Fruit fly (Drosophila melanogaster) whole organism: ENCODE data around the gene CG4887.

ENCODE experiments used
- CG8478 ChIP-seq: fragments of >200 bp; optimal IDR thresholded peaks from 2 replicates; lab custom pipeline; 2018; ENCODE audit warnings: inconsistent platforms
- Dll ChIP-seq: fragments of >200 bp; optimal IDR thresholded peaks from 2 replicates; lab custom pipeline; 2017
- EcR ChIP-seq, 2 experiments: fragments of >200 bp; optimal IDR thresholded peaks; 2 replicates each; lab custom pipeline; 2017; ENCODE audit warnings: missing biosample characterization in 2 of 2, missing genetic modification characterization in 2 of 2, missing genetic modification reagents in 2 of 2
- pan ChIP-seq: fragments of >200 bp; optimal IDR thresholded peaks from 2 replicates; lab custom pipeline; 2017
- psq ChIP-seq: fragments of >200 bp; optimal IDR thresholded peaks from 2 replicates; lab custom pipeline; 2017
- usp ChIP-seq: fragments of >200 bp; optimal IDR thresholded peaks from 2 replicates; lab custom pipeline; 2017; ENCODE audit warnings: missing biosample characterization, missing genetic modification characterization, mixed read lengths

The CG4887 gene

dm6 chr2L:1158519-1159319 is 14.1 kb upstream of the CG4887 start, which contains the start of gene Tango14:
Tango14 (plus strand) TSS chr2L:1158661.
- TF ChIP-seq psq (lab: Kevin White, UChicago) (no peak), pan (lab: Kevin White, UChicago) (no peak), usp (GFP tag; lab: Kevin White, UChicago) (no peak), EcR (GFP tag; optimal IDR thresholded peaks at IDR 0.05; lab: Kevin White, UChicago) (no peak), CG8478 (lab: Kevin White, UChicago) (no peak), Dll (lab: Kevin White, UChicago) (no peak)

DNA sequence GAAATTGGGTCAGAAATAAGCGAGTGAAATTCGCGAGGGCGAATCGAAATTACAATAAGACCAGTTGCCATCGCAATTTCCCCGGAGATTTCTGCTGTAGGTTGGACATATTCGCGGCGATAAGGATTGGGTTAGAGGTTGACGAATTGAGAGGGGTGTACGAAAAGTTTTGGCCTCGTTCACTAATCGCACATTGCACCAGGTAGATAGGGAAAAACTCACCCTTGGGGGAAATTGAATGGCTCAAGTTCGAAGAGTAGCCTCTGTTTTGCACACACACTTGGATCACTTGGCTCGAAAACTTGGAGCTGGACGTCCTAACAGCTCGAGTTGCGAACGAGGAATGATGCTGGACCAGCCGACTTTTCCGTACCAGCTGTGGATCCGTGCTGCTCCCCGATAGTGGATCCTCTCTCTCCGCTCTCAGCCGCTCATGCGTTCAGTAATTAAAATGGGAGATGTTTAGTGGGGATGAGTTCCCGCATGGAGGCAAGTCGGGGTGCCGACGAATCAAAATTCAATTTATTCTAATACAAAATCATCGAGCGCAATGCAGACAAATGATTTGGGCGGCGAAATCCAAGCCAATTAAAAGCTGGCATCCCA is 9.2 kb upstream of the CG4887 start, which contains the start of gene CG5080:
Gene CG5080 (minus strand): TSS at position 349 of the 606 bp plus-strand sequence.
- TF ChIP-seq EcR (GFP tag; optimal IDR thresholded peaks at IDR 0.05; lab: Kevin White, UChicago): no peak

dm6 chr2L:1164294-1164693 is 8.5 kb upstream of the CG4887 start, which contains the start of gene IntS14:
IntS14 (plus strand) TSS chr2L:1164443.
- TF ChIP-seq CG8478 (lab: Kevin White, UChicago) (no peak), Dll (lab: Kevin White, UChicago) (no peak), usp (GFP tag; lab: Kevin White, UChicago) (no peak), EcR (GFP tag; optimal IDR thresholded peaks at IDR 0.05; lab: Kevin White, UChicago) (no peak), psq (lab: Kevin White, UChicago) (no peak), pan (lab: Kevin White, UChicago) (no peak)

dm6 chr2L:1166326-1166725 is 6.5 kb upstream of the CG4887 start, which contains the start of gene CG14341:
CG14341 (plus strand) TSS chr2L:1166506.
- no peak for TF ChIP-seq usp (GFP tag; lab: Kevin White, UChicago)

DNA sequence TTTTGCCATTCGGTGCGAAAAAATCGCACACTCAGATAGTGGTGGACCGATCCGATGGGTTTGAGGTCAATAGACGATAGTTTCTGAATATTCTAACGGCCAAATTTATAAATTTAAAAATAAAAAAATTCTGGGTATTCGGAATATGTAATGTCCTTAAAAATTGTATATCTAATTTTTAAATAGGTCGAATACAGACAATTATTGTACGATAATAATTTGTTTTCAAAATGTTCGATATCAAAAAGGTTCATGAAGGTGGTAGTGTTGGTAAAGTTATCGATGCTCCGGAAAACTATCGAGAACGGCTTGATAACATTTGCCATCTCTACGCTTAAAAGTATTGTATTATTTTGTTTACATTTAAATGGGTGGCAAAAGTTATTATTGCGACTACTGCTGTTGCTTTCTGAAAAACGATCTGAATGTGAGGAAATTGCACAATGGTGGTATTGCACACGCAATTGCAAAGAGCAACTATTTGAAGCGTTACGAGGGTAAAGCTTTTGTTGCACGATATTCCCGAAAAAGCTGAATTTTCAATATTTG is 2.9 kb upstream of the CG4887 start, which contains the start of the genes CG31922 and Plap:
Gene CG31922 (plus strand): TSS at position 315 of the 549 bp plus-strand sequence.
Gene Plap (minus strand): TSS at position 499 of the 549 bp plus-strand sequence.
- TF ChIP-seq CG8478 (lab: Kevin White, UChicago) (no peak), Dll (lab: Kevin White, UChicago) (no peak), EcR (GFP tag; optimal IDR thresholded peaks at IDR 0.05; lab: Kevin White, UChicago) (no peak), psq (lab: Kevin White, UChicago) (no peak), usp (GFP tag; lab: Kevin White, UChicago) (no peak), pan (lab: Kevin White, UChicago) (no peak)

DNA sequence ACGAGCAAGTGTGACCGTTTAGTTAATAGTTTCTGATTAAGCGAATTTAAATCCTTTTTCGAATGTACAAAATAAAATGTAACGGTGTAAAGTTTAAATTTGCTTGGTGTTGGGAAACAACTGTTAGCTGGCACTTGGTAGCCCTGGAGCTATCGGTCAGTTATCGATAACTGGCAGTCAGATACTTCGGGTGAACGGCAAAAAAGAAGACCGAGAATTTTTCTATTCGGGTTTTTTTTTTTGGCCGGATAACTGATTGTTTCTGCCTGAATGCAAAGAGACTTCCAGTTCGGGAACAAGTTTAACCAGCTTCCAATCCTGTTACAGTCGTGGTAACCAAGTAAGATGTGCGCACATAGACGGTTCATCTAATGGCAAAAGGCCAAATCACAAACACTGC is 4.7 kb downstream of the CG4887 start, which contains the start of gene CG4896:
Gene CG4896 (plus strand): TSS at position 169 of the 400 bp plus-strand sequence.
- TF ChIP-seq Dll (lab: Kevin White, UChicago): no peak
- no peak for TF ChIP-seq CG8478 (lab: Kevin White, UChicago)
- no peak for TF ChIP-seq psq (lab: Kevin White, UChicago)
- TF ChIP-seq EcR (GFP tag; optimal IDR thresholded peaks at IDR 0.05; lab: Kevin White, UChicago): no peak
- TF ChIP-seq usp (GFP tag; lab: Kevin White, UChicago): no peak
- TF ChIP-seq pan (lab: Kevin White, UChicago): no peak

DNA sequence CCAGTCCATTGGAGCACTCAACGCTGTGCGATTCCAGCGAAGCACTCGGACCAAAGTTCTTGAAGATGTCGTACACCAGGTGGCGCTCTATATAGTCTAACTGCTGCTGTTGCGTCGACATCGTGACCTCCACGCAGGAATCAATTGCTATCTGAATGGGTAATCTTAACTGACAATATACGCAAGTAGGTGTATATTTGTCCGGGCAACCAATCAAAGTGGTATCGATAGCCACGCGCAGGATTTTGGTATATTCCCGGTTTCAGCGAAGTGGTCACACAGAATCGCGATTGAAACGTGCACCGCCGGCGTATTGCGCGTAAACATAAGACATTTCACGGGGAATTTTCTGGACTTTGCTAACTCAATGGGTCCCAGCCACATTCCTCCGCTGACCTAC is 11.0 kb downstream of the CG4887 start, which contains the start of the genes CG5126 and Tgt:
Gene CG5126 (minus strand): TSS at position 222 of the 400 bp plus-strand sequence.
Gene Tgt (plus strand): TSS at position 267 of the 400 bp plus-strand sequence.
- no peak for TF ChIP-seq CG8478 (lab: Kevin White, UChicago)
- TF ChIP-seq EcR (GFP tag; optimal IDR thresholded peaks at IDR 0.05; lab: Kevin White, UChicago): no peak
- TF ChIP-seq Dll (lab: Kevin White, UChicago): no peak
- TF ChIP-seq pan (lab: Kevin White, UChicago): no peak
- TF ChIP-seq usp (GFP tag; lab: Kevin White, UChicago): no peak
- no peak for TF ChIP-seq psq (lab: Kevin White, UChicago)

DNA sequence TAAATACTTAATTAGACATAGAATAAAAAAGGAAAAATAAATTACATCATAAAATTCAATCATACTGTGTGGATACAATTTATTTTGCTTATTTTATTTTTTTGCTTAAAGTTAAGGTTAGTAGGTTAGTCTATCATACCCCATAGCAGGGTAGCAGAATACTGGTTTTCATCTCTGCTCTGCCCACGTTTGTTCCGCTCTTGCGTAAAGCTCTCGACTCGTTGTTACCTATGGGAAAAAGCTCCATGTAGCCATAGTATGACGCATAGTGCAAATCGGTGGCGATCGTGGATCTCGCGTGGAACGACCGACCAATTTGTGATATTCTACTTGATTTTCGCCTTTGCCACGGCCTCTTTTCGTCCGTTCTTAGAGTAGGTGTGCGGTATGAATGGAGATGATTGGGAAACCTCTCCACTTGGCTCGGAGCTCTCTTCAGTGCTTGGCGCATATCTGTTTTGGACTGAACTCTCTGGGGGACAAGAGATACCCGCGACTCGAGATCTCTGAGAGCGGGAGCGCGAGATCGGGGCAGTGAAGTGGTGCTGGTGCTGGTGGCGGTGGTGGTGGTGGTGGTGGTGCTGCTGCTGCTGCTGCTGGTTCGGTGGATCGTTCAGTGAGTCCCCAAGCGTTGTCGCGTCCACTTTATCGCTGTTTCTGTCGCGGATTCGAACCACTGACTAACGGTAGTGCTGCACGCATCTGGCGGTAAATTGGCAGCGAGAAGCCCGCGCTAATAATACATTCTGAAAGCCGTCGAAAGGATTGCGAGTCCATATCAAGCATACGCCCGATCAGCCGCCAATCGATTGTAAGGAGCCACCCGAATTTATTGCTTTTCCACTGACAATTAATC is 13.1 kb downstream of the CG4887 start, which contains the start of gene CG5001:
Gene CG5001 (plus strand): TSS at position 116 of the 856 bp plus-strand sequence.
- TF ChIP-seq CG8478 (lab: Kevin White, UChicago): no peak
- peak; percentile 95 for TF ChIP-seq Dll (lab: Kevin White, UChicago)
- peak; percentile 86 for TF ChIP-seq pan (lab: Kevin White, UChicago)

dm6 chr2L:1199166-1199565 is 26.4 kb downstream of the CG4887 start, which contains the start of the genes CG5139 and CG43348:
CG5139 (minus strand) TSS chr2L:1199266.
CG43348 (plus strand) TSS chr2L:1199412.
- TF ChIP-seq CG8478 (lab: Kevin White, UChicago): no peak
- no peak for TF ChIP-seq Dll (lab: Kevin White, UChicago)
- TF ChIP-seq usp (GFP tag; lab: Kevin White, UChicago): no peak
- no peak for TF ChIP-seq EcR (GFP tag; optimal IDR thresholded peaks at IDR 0.05; lab: Kevin White, UChicago)
- no peak for TF ChIP-seq pan (lab: Kevin White, UChicago)
- no peak for TF ChIP-seq psq (lab: Kevin White, UChicago)
